Worm (Caenorhabditis elegans) whole organism, young adult: ENCODE measurements around the gene C39E9.8.

Experiments
- F33H1.4 ChIP-seq: fragments of 200-800 bp; sonication (Bioruptor generic); IDR thresholded peaks from 2 replicates; pipeline ENCODE4 v1.3.6; 2022; ENCODE audit warnings: missing genetic modification reagents, missing genetic modification characterization, missing compliant biosample characterization
- K11D2.4 ChIP-seq: fragments of 200-800 bp; sonication (Bioruptor generic); IDR thresholded peaks from 2 replicates; pipeline ENCODE4 v1.3.6; 2022; ENCODE audit warnings: missing genetic modification reagents, missing genetic modification characterization, missing compliant biosample characterization
- mcd-1 ChIP-seq: fragments of 200-800 bp; sonication (Bioruptor generic); IDR thresholded peaks from 2 replicates; pipeline ENCODE4 v1.3.6; 2022; ENCODE audit warnings: missing genetic modification reagents, missing genetic modification characterization, missing compliant biosample characterization
- nhr-80 ChIP-seq: sonication (generic microtip); optimal IDR thresholded peaks from 2 replicates; lab custom pipeline; 2016; ENCODE audit warnings: missing genetic modification characterization, missing compliant biosample characterization
- pha-4 ChIP-seq: fragments of 150-350 bp; sonication (generic microtip); optimal IDR thresholded peaks from 2 replicates; lab custom pipeline; 2014; ENCODE audit warnings: missing biosample characterization, missing genetic modification reagents, missing genetic modification characterization
- repo-1 ChIP-seq: sonication (generic microtip); optimal IDR thresholded peaks from 2 replicates; lab custom pipeline; 2017; ENCODE audit warnings: mild to moderate bottlenecking, missing genetic modification characterization, missing compliant biosample characterization
- snpc-4 ChIP-seq, 5 experiments: fragments of 150-350 bp in 1 of 5; sonication (generic microtip) in 4 of 5; optimal IDR thresholded peaks; 2 replicates each; lab custom pipeline; 2014 to 2018; ENCODE audit warnings: missing genetic modification characterization in 5 of 5, missing biosample characterization in 3 of 5, antibody characterized with exemption in 2 of 5, mild to moderate bottlenecking in 2 of 5, missing compliant biosample characterization in 2 of 5, missing genotype in 2 of 5, moderate library complexity in 2 of 5, missing genetic modification reagents in 1 of 5
- tbx-9 ChIP-seq: sonication (generic microtip); optimal IDR thresholded peaks from 2 replicates; lab custom pipeline; 2016; ENCODE audit warnings: borderline replicate concordance, missing genetic modification characterization, inconsistent platforms, missing compliant biosample characterization
- unc-62 ChIP-seq: fragments of 150-350 bp; optimal IDR thresholded peaks from 2 replicates; lab custom pipeline; 2014; ENCODE audit warnings: missing biosample characterization, missing genetic modification reagents, missing genetic modification characterization
- ztf-22 ChIP-seq: fragments of 200-800 bp; sonication (Bioruptor generic); optimal IDR thresholded peaks from 2 replicates; lab custom pipeline; 2018; ENCODE audit warnings: mild to moderate bottlenecking, missing genetic modification characterization, moderate library complexity, missing compliant biosample characterization

DNA sequence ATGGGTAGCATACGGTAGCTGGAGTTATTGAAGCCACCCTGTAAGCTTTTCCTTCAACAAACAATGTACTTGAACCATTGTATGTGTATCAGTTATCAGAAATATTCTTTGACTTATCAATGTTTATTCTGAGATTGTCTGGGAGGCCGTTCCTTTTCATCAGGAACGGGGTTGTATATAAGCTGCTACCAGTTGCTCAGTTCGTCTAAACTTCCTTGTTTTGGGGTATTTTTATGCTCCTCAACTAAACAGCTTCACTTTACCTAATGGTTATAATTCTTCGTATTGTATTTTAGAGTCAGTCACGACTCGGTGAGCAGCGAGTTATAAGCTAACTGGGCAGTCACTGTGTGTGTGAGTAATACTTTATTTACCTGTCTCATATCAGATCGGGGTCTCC, 6.4 kb downstream of the C39E9.8 start:
- TF ChIP-seq F33H1.4 (GFP tag; lab: Robert Waterston, UW) = no peak
- no peak for TF ChIP-seq unc-62 (GFP tag; lab: Kevin White, UChicago)
- TF ChIP-seq tbx-9 (tag; lab: Kevin White, UChicago) = no peak
- no peak for TF ChIP-seq mcd-1
- TF ChIP-seq repo-1 (tag; lab: Kevin White, UChicago) = no peak
- no peak for TF ChIP-seq ztf-22
- TF ChIP-seq snpc-4 (GFP tag; optimal IDR thresholded peaks at IDR 0.05; lab: Kevin White, UChicago) = no peak
- no peak for TF ChIP-seq snpc-4 (tag; optimal IDR thresholded peaks at IDR 0.05; lab: Kevin White, UChicago)
- TF ChIP-seq K11D2.4 = no peak
- no peak for TF ChIP-seq nhr-80 (tag; lab: Kevin White, UChicago)
- TF ChIP-seq pha-4 = no peak
